Worm (Caenorhabditis elegans): ENCODE measurements around the gene Y66D12A.6.

- TF ChIP-seq him-1 (tag; optimal IDR thresholded peaks at IDR 0.05) (no peak), dao-5 (tag; optimal IDR thresholded peaks at IDR 0.05) (no peak)
Measured at ce11 chrIII:11580428-11580885, 745 bp downstream of the Y66D12A.6 start, which contains the start of gene Y66D12A.7.

All from whole organism, L4/young adult.